Worm (Caenorhabditis elegans) whole organism, late embryonic: ENCODE results near the gene K04D7.6.

ENCODE experiments used
- C08G9.2 ChIP-seq: sonication (generic microtip); optimal IDR thresholded peaks from 2 replicates; lab custom pipeline; 2016; ENCODE audit warnings: mild to moderate bottlenecking, missing genetic modification characterization, moderate library complexity, missing compliant biosample characterization
- C38D4.7 ChIP-seq: fragments of 200-800 bp; sonication (Bioruptor generic); optimal IDR thresholded peaks from 2 replicates; lab custom pipeline; 2018; ENCODE audit warnings: mild to moderate bottlenecking, missing genetic modification characterization, moderate library complexity, missing compliant biosample characterization
- K02D7.2 ChIP-seq: sonication (generic microtip); optimal IDR thresholded peaks from 2 replicates; lab custom pipeline; 2017; ENCODE audit warnings: mild to moderate bottlenecking, missing genetic modification characterization, missing compliant biosample characterization
- T23F11.4 ChIP-seq: fragments of 200-800 bp; sonication (Bioruptor generic); optimal IDR thresholded peaks from 2 replicates; lab custom pipeline; 2018; ENCODE audit warnings: mild to moderate bottlenecking, missing genetic modification characterization, missing compliant biosample characterization
- ceh-18 ChIP-seq: sonication (generic microtip); optimal IDR thresholded peaks from 2 replicates; lab custom pipeline; 2016; ENCODE audit warnings: missing genetic modification characterization, missing compliant biosample characterization
- ceh-19 ChIP-seq: fragments of 200-800 bp; sonication (Bioruptor generic); optimal IDR thresholded peaks from 2 replicates; lab custom pipeline; 2018; ENCODE audit warnings: mild to moderate bottlenecking, missing genetic modification characterization, missing compliant biosample characterization
- ceh-2 ChIP-seq: sonication (generic microtip); optimal IDR thresholded peaks from 2 replicates; lab custom pipeline; 2016; ENCODE audit warnings: missing genotype, missing genetic modification characterization, missing compliant biosample characterization
- ceh-30 ChIP-seq: fragments of 150-350 bp; optimal IDR thresholded peaks from 2 replicates; lab custom pipeline; 2014; ENCODE audit warnings: missing biosample characterization, missing genetic modification characterization
- ceh-34 ChIP-seq: sonication (generic microtip); optimal IDR thresholded peaks from 2 replicates; lab custom pipeline; 2016; ENCODE audit warnings: mild to moderate bottlenecking, missing genetic modification characterization, missing compliant biosample characterization
- ceh-48 ChIP-seq: sonication (generic microtip); optimal IDR thresholded peaks from 2 replicates; lab custom pipeline; 2016; ENCODE audit warnings: missing genetic modification characterization, inconsistent platforms, missing compliant biosample characterization
- che-1 ChIP-seq: sonication (generic microtip); optimal IDR thresholded peaks from 2 replicates; lab custom pipeline; 2016; ENCODE audit warnings: mild to moderate bottlenecking, missing genetic modification characterization, missing compliant biosample characterization
- dmd-4 ChIP-seq: sonication (generic microtip); optimal IDR thresholded peaks from 2 replicates; lab custom pipeline; 2016; ENCODE audit warnings: borderline replicate concordance, missing genetic modification characterization, missing compliant biosample characterization
- dve-1 ChIP-seq: sonication (generic microtip); optimal IDR thresholded peaks from 2 replicates; lab custom pipeline; 2017; ENCODE audit warnings: antibody characterized with exemption, mild to moderate bottlenecking, missing genetic modification characterization, missing compliant biosample characterization
- elt-4 ChIP-seq: sonication (generic microtip); optimal IDR thresholded peaks from 2 replicates; lab custom pipeline; 2016; ENCODE audit warnings: missing genetic modification characterization, missing compliant biosample characterization
- ets-4 ChIP-seq: sonication (generic microtip); optimal IDR thresholded peaks from 2 replicates; lab custom pipeline; 2016; ENCODE audit warnings: missing genetic modification characterization, missing compliant biosample characterization
- fkh-10 ChIP-seq: fragments of 150-350 bp; optimal IDR thresholded peaks from 2 replicates; lab custom pipeline; 2014; ENCODE audit warnings: missing biosample characterization, missing genetic modification reagents, missing genetic modification characterization
- gmeb-2 ChIP-seq: sonication (generic microtip); optimal IDR thresholded peaks from 2 replicates; lab custom pipeline; 2016; ENCODE audit warnings: missing genetic modification characterization, inconsistent platforms, missing compliant biosample characterization
- hlh-15 ChIP-seq: sonication (generic microtip); optimal IDR thresholded peaks from 2 replicates; lab custom pipeline; 2016; ENCODE audit warnings: missing genetic modification characterization, missing compliant biosample characterization
- hlh-30 ChIP-seq: sonication (generic microtip); optimal IDR thresholded peaks from 2 replicates; lab custom pipeline; 2017; ENCODE audit warnings: antibody characterized with exemption, missing genetic modification characterization, missing compliant biosample characterization; ENCODE audit not compliant: insufficient read depth
- hlh-8 ChIP-seq: sonication (generic microtip); optimal IDR thresholded peaks from 2 replicates; lab custom pipeline; 2016; ENCODE audit warnings: missing genotype, missing genetic modification characterization, missing compliant biosample characterization
- nhr-232 ChIP-seq: sonication (generic microtip); optimal IDR thresholded peaks from 2 replicates; lab custom pipeline; 2016; ENCODE audit warnings: missing genetic modification characterization, missing compliant biosample characterization
- npax-4 ChIP-seq: sonication (generic microtip); optimal IDR thresholded peaks from 2 replicates; lab custom pipeline; 2016; ENCODE audit warnings: missing genetic modification characterization, missing compliant biosample characterization
- odd-2 ChIP-seq: sonication (generic microtip); optimal IDR thresholded peaks from 2 replicates; lab custom pipeline; 2017; ENCODE audit warnings: antibody characterized with exemption, mild to moderate bottlenecking, missing genetic modification characterization, missing compliant biosample characterization
- pag-3 ChIP-seq: sonication (generic microtip); optimal IDR thresholded peaks from 2 replicates; lab custom pipeline; 2016; ENCODE audit warnings: missing compliant biosample characterization, missing genetic modification characterization, borderline replicate concordance
- pat-9 ChIP-seq: fragments of 200-800 bp; sonication (Bioruptor generic); optimal IDR thresholded peaks from 2 replicates; lab custom pipeline; 2018; ENCODE audit warnings: mild to moderate bottlenecking, missing genetic modification characterization, moderate library complexity, missing compliant biosample characterization
- pax-1 ChIP-seq: fragments of 150-350 bp; optimal IDR thresholded peaks from 2 replicates; lab custom pipeline; 2014; ENCODE audit warnings: missing biosample characterization, missing genetic modification characterization
- pha-2 ChIP-seq: sonication (generic microtip); optimal IDR thresholded peaks from 2 replicates; lab custom pipeline; 2017; ENCODE audit warnings: mild to moderate bottlenecking, missing genetic modification characterization, missing compliant biosample characterization
- pha-4 ChIP-seq: fragments of 150-350 bp; optimal IDR thresholded peaks from 2 replicates; lab custom pipeline; 2018; ENCODE audit warnings: missing biosample characterization, missing genetic modification reagents, missing genetic modification characterization
- pqm-1 ChIP-seq: sonication (generic microtip); optimal IDR thresholded peaks from 2 replicates; lab custom pipeline; 2016; ENCODE audit warnings: missing genetic modification characterization, missing compliant biosample characterization
- ref-2 ChIP-seq: sonication (generic microtip); optimal IDR thresholded peaks from 2 replicates; lab custom pipeline; 2016; ENCODE audit warnings: missing genetic modification characterization, missing compliant biosample characterization
- sox-2 ChIP-seq: fragments of 200-800 bp; sonication (Bioruptor generic); IDR thresholded peaks from 2 replicates; pipeline ENCODE4 v1.3.6; 2022; ENCODE audit warnings: missing genetic modification reagents, missing genetic modification characterization, missing compliant biosample characterization
- syd-9 ChIP-seq: sonication (generic microtip); optimal IDR thresholded peaks from 2 replicates; lab custom pipeline; 2016; ENCODE audit warnings: mild to moderate bottlenecking, missing genetic modification characterization, moderate library complexity, missing compliant biosample characterization
- unc-3 ChIP-seq, 2 experiments: fragments of 200-800 bp in 1 of 2; sonication (Bioruptor generic) in 1 of 2; sonication (generic microtip) in 1 of 2; conservative IDR thresholded peaks in 1 of 2; optimal IDR thresholded peaks in 1 of 2; 2 replicates each; pipeline versions ENCODE4 v1.3.6 to Lab custom; 2016 to 2022; ENCODE audit warnings: missing compliant biosample characterization in 2 of 2, missing genetic modification characterization in 2 of 2, missing genetic modification reagents in 1 of 2
- unc-55 ChIP-seq: sonication (generic microtip); optimal IDR thresholded peaks from 2 replicates; lab custom pipeline; 2017; ENCODE audit warnings: missing biosample characterization, missing genetic modification reagents, missing genetic modification characterization

The K04D7.6 gene

DNA sequence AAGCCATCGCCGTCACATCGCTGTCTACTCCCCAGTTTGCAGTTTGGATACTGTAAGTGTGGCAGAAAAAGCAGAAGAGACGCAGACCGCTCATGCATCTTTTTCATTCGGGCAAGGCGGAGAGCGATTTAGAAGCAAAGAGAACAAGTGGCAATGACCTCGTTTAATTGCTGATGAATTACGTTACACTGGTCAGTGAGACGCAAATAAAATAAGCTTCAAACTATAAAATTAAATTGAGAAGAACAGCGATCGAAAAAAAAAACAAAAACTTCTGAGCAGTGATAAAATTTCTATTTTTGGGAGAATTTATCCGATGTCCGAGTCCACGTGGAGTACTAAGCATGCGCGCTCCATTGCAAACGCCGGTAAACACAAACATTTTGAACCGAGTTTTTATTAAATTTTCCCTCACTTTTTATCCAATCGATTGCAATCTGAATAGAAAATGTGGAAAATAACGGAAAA, 16.1 kb upstream of the K04D7.6 start, which contains the start of gene C24F3.2 (continued):
- TF ChIP-seq pha-2 (tag; lab: Kevin White, UChicago) (no peak), ref-2 (tag; lab: Kevin White, UChicago) (peak; percentile 68), ceh-19 (no peak), pqm-1 (no peak), unc-3 (GFP tag; conservative IDR thresholded peaks at IDR 0.05; lab: Robert Waterston, UW) (no peak), unc-3 (tag; optimal IDR thresholded peaks at IDR 0.05; lab: Kevin White, UChicago) (no peak), ceh-34 (tag; lab: Kevin White, UChicago) (no peak), ceh-30 (no peak), sox-2 (GFP tag; lab: Robert Waterston, UW) (no peak), ceh-18 (tag; lab: Kevin White, UChicago) (peak; percentile 29), npax-4 (tag; lab: Kevin White, UChicago) (no peak), gmeb-2 (tag; lab: Kevin White, UChicago) (no peak), pag-3 (tag; lab: Kevin White, UChicago) (no peak), ets-4 (tag; lab: Kevin White, UChicago) (no peak), odd-2 (tag; lab: Kevin White, UChicago) (no peak), fkh-10 (GFP tag; lab: Kevin White, UChicago) (no peak), elt-4 (tag; lab: Kevin White, UChicago) (no peak)

DNA sequence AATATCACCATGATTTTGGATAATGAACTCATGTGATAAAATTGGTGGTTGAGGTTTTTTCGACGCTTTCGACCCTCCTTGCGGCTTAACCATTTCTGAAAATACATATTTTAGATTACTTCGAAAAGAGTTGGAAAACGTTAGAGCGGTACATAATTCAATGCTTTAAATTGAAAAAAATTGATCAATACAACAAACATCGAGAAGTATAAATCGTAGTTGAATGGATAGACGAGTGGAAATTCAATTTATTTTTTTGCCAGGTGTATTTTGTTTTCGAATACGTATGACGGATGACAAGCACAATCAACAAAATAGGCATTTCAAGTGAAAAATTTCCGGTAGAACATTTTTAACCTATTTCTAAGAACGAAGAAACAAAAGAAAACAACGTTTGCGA, 15.1 kb upstream of the K04D7.6 start, which contains the start of gene tram-1:
Gene tram-1, minus strand, starts transcription at position 101 of the 400 bp plus-strand sequence.
- TF ChIP-seq ceh-2 (tag; lab: Kevin White, UChicago) = no peak
- TF ChIP-seq unc-55 = no peak
- TF ChIP-seq T23F11.4 (GFP tag; lab: Kevin White, UChicago) = no peak
- no peak for TF ChIP-seq dmd-4
- TF ChIP-seq syd-9 (tag; lab: Kevin White, UChicago) = no peak
- no peak for TF ChIP-seq ceh-18 (tag; lab: Kevin White, UChicago)
- no peak for TF ChIP-seq C08G9.2 (tag; lab: Kevin White, UChicago)

DNA sequence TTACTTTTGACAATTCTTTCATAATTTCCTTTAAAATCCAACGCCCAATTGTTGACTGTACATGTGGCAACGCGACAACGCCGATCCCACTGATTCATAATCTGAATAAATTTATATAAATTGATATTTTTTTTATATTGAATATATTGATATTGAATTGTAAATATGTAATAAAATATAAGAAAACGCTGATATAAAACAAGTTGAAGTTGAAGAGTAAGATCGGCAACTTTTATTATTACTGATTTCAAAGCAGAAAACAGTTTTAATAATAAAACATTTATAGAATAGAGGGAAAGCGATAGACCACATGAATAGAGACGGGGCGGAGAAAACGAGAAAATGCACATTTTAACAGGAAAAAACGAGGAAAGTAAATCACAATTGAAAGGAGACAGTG, 13.1 kb upstream of the K04D7.6 start, which contains the start of gene qns-1:
Gene qns-1, minus strand, starts transcription at position 101 of the 400 bp plus-strand sequence.
- TF ChIP-seq che-1 (tag; lab: Kevin White, UChicago) (no peak), pag-3 (tag; lab: Kevin White, UChicago) (no peak), pat-9 (tag; lab: Kevin White, UChicago) (no peak), pax-1 (tag; lab: Kevin White, UChicago) (no peak), ceh-18 (tag; lab: Kevin White, UChicago) (no peak), dve-1 (tag; lab: Kevin White, UChicago) (no peak), ceh-34 (tag; lab: Kevin White, UChicago) (no peak), npax-4 (tag; lab: Kevin White, UChicago) (no peak), ceh-48 (tag; lab: Kevin White, UChicago) (no peak), hlh-8 (tag; lab: Kevin White, UChicago) (no peak), hlh-30 (tag; lab: Kevin White, UChicago) (no peak), fkh-10 (GFP tag; lab: Kevin White, UChicago) (no peak), syd-9 (tag; lab: Kevin White, UChicago) (no peak), C38D4.7 (GFP tag; lab: Kevin White, UChicago) (no peak), pha-4 (tag; lab: Kevin White, UChicago) (no peak), ref-2 (tag; lab: Kevin White, UChicago) (no peak), ceh-2 (tag; lab: Kevin White, UChicago) (no peak), unc-55 (no peak)

DNA sequence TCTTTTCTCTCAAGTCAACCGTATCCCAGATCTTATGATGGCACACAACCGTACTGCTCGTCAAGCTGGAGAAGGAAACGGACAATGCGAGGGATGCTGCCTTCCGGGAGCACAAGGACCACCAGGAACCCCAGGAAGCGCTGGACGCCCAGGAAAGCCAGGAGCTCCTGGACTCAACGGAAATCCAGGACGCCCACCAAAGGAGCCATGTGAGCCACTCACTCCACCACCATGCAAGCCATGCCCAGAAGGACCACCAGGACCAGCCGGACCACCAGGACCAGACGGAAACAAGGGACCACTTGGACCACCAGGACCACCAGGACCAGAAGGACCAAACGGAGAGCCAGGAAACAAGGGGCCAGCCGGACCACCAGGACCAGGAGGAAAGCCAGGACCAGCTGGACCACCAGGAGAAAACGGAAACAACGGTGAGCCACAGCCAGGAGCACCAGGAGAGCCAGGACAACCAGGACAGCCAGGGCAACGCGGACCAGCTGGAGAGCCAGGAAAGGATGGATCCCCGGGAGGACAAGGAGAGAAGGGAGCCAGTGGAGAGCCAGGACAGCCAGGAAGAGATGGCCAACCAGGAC, 10.7 kb upstream of the K04D7.6 start:
- TF ChIP-seq elt-4 (tag; lab: Kevin White, UChicago) (peak; percentile 52), nhr-232 (tag; lab: Kevin White, UChicago) (peak; percentile 10), pag-3 (tag; lab: Kevin White, UChicago) (no peak), ref-2 (tag; lab: Kevin White, UChicago) (no peak), K02D7.2 (tag; lab: Kevin White, UChicago) (no peak), hlh-15 (tag; lab: Kevin White, UChicago) (no peak)
